Fruit fly (Drosophila melanogaster): ENCODE measurements around the gene nudC.

nudC gene

dm6 chr3L:16779704-16780173 lies 25.1 kb upstream of the nudC start, which contains the start of the genes mus302 and CG9705 (continued):
- no peak for TF ChIP-seq CG10669 (GFP tag; optimal IDR thresholded peaks at IDR 0.05)
- TF ChIP-seq OdsH (GFP tag; optimal IDR thresholded peaks at IDR 0.05) = no peak
- no peak for TF ChIP-seq Blimp-1 (GFP tag; optimal IDR thresholded peaks at IDR 0.05)
- no peak for TF ChIP-seq CG7368 (GFP tag; optimal IDR thresholded peaks at IDR 0.05)
- no peak for TF ChIP-seq CG16779 (tag; optimal IDR thresholded peaks at IDR 0.05)
- peak in 1 of 2 experiments; percentile 6 for TF ChIP-seq ss (GFP tag; optimal IDR thresholded peaks at IDR 0.05)
- no peak for TF ChIP-seq CG6854 (GFP tag; optimal IDR thresholded peaks at IDR 0.05)
- no peak for TF ChIP-seq CG6276 (GFP tag; optimal IDR thresholded peaks at IDR 0.05)
- TF ChIP-seq Hr38 (GFP tag; optimal IDR thresholded peaks at IDR 0.05) = no peak
- TF ChIP-seq CG34406 (GFP tag; optimal IDR thresholded peaks at IDR 0.05) = peak; percentile 54
- no peak for TF ChIP-seq vri (GFP tag; optimal IDR thresholded peaks at IDR 0.05)
- peak; percentile 6 for TF ChIP-seq CG6792 (GFP tag; optimal IDR thresholded peaks at IDR 0.05)
- no peak; the same call in 2 of the 3 replicates for TF ChIP-seq eg (GFP tag; IDR thresholded peaks at IDR 0.05)
- TF ChIP-seq topi (GFP tag; optimal IDR thresholded peaks at IDR 0.05) = no peak
- TF ChIP-seq Ets96B (tag; optimal IDR thresholded peaks at IDR 0.05) = no peak
- no peak for TF ChIP-seq CG4318 (GFP tag; optimal IDR thresholded peaks at IDR 0.05)
- TF ChIP-seq Gug (GFP tag; IDR thresholded peaks at IDR 0.05) = no peak
- TF ChIP-seq fkh (GFP tag; optimal IDR thresholded peaks at IDR 0.05) = no peak
- TF ChIP-seq CG11762 (GFP tag; optimal IDR thresholded peaks at IDR 0.05; ENCODE audit: insufficient read depth) = no peak
- TF ChIP-seq CG15336 (GFP tag; IDR thresholded peaks at IDR 0.05) = 0 out of 2 replicates have a peak, but pooled peaks have one; percentile 18
- peak; percentile 59 for TF ChIP-seq CG10631 (GFP tag; optimal IDR thresholded peaks at IDR 0.05)

dm6 chr3L:16780317-16780716 lies 24.5 kb upstream of the nudC start:
- no peak for TF ChIP-seq ss (GFP tag; optimal IDR thresholded peaks at IDR 0.05)
- peak; percentile 16 for TF ChIP-seq Eip78C (GFP tag)
- TF ChIP-seq CG16779 (tag; optimal IDR thresholded peaks at IDR 0.05) = no peak
- no peak for TF ChIP-seq Eip93F (GFP tag; optimal IDR thresholded peaks at IDR 0.05)
- TF ChIP-seq Ets21C (GFP tag; optimal IDR thresholded peaks at IDR 0.05) = no peak
- peak; percentile 21; the same call in 1 of the 3 replicates for TF ChIP-seq eg (GFP tag; IDR thresholded peaks at IDR 0.05)
- no peak for TF ChIP-seq Smox (GFP tag; optimal IDR thresholded peaks at IDR 0.05)
- no peak for TF ChIP-seq CG9139 (GFP tag; optimal IDR thresholded peaks at IDR 0.05)
- peak; percentile 69 for TF ChIP-seq svp (GFP tag)
- no peak for TF ChIP-seq CG8319 (GFP tag; optimal IDR thresholded peaks at IDR 0.05)

- no peak for TF ChIP-seq CG8632 (GFP tag; optimal IDR thresholded peaks at IDR 0.05)
- no peak for TF ChIP-seq spab (GFP tag; optimal IDR thresholded peaks at IDR 0.05)
- peak; percentile 39 for TF ChIP-seq CG6854 (GFP tag; optimal IDR thresholded peaks at IDR 0.05)
- no peak for TF ChIP-seq Smox (GFP tag; optimal IDR thresholded peaks at IDR 0.05)
- TF ChIP-seq Hr39 (GFP tag; optimal IDR thresholded peaks at IDR 0.05) = peak; percentile 86
- no peak for TF ChIP-seq acj6 (GFP tag; optimal IDR thresholded peaks at IDR 0.05)
- peak; percentile 46 for TF ChIP-seq Eip93F (GFP tag; optimal IDR thresholded peaks at IDR 0.05)
- TF ChIP-seq Eip75B (GFP tag; optimal IDR thresholded peaks at IDR 0.05) = peak; percentile 87
- peak; percentile 89 for TF ChIP-seq CG6163 (GFP tag; IDR thresholded peaks at IDR 0.05)
- no peak for TF ChIP-seq achi (GFP tag; optimal IDR thresholded peaks at IDR 0.05)
- TF ChIP-seq Lpt (GFP tag; optimal IDR thresholded peaks at IDR 0.05) = no peak
- TF ChIP-seq dac (GFP tag; optimal IDR thresholded peaks at IDR 0.05) = no peak
- TF ChIP-seq fd59A (GFP tag; optimal IDR thresholded peaks at IDR 0.05) = peak; percentile 35
- no peak for TF ChIP-seq pdm3 (GFP tag; optimal IDR thresholded peaks at IDR 0.05)
- peak; percentile 68 for TF ChIP-seq Gug (GFP tag; IDR thresholded peaks at IDR 0.05)
- peak; percentile 82 for TF ChIP-seq cyc (GFP tag; optimal IDR thresholded peaks at IDR 0.05)
- TF ChIP-seq ss (GFP tag; optimal IDR thresholded peaks at IDR 0.05) = no peak
- TF ChIP-seq CG32006 (GFP tag; optimal IDR thresholded peaks at IDR 0.05) = no peak
- TF ChIP-seq CG1621 (tag; optimal IDR thresholded peaks at IDR 0.05) = no peak
- peak; percentile 73 for TF ChIP-seq Ets21C (GFP tag; optimal IDR thresholded peaks at IDR 0.05)
- TF ChIP-seq Sox15 (GFP tag; optimal IDR thresholded peaks at IDR 0.05) = peak; percentile 65
- TF ChIP-seq esn (GFP tag; optimal IDR thresholded peaks at IDR 0.05) = peak; percentile 93
- TF ChIP-seq CG6792 (GFP tag; optimal IDR thresholded peaks at IDR 0.05) = peak; percentile 85
- TF ChIP-seq Sox102F (GFP tag; optimal IDR thresholded peaks at IDR 0.05) = no peak
- peak; percentile 85 for TF ChIP-seq eg (GFP tag; IDR thresholded peaks at IDR 0.05)
- peak; percentile 72 for TF ChIP-seq CG8119 (GFP tag; IDR thresholded peaks at IDR 0.05)
- TF ChIP-seq CG4318 (GFP tag; optimal IDR thresholded peaks at IDR 0.05) = no peak
- TF ChIP-seq CG11762 (GFP tag; optimal IDR thresholded peaks at IDR 0.05; ENCODE audit: insufficient read depth) = peak; percentile 64
- TF ChIP-seq dsx (GFP tag; optimal IDR thresholded peaks at IDR 0.05; ENCODE audit: poor library complexity, severe bottlenecking) = no peak
These were observed 22.5 kb upstream of the nudC start for dm6 chr3L:16782218-16782763.

Measured in whole organism, prepupa.